Worm (Caenorhabditis elegans) whole organism, young adult: ENCODE data around the gene ceh-48.
A peak's percentile ranks its signal among the peaks of the same experiment; 100 is the strongest.

Experiments
- B0035.1 ChIP-seq: sonication (generic microtip); optimal IDR thresholded peaks from 2 replicates; lab custom pipeline; 2016; ENCODE audit warnings: missing genetic modification characterization, mild to moderate bottlenecking, missing compliant biosample characterization, missing genotype, missing genetic modification reagents
- B0336.3 ChIP-seq: fragments of 200-800 bp; sonication (Bioruptor generic); IDR thresholded peaks from 2 replicates; pipeline ENCODE4 v1.3.6; 2022; ENCODE audit warnings: missing genetic modification characterization, missing compliant biosample characterization
- C06A6.2 ChIP-seq: fragments of 200-800 bp; sonication (Bioruptor generic); conservative IDR thresholded peaks from 2 replicates; pipeline ENCODE4 v1.3.6; 2022; ENCODE audit warnings: missing genetic modification characterization, missing compliant biosample characterization
- D2030.7 ChIP-seq: fragments of 200-800 bp; sonication (Bioruptor generic); IDR thresholded peaks from 2 replicates; pipeline ENCODE4 v1.3.6; 2022; ENCODE audit warnings: missing genetic modification reagents, missing genetic modification characterization, missing compliant biosample characterization
- F22D6.2 ChIP-seq: sonication (generic microtip); optimal IDR thresholded peaks from 2 replicates; lab custom pipeline; 2016; ENCODE audit warnings: mild to moderate bottlenecking, missing genetic modification characterization, missing compliant biosample characterization
- F23B12.7 ChIP-seq: sonication (generic microtip); optimal IDR thresholded peaks from 2 replicates; lab custom pipeline; 2017; ENCODE audit warnings: missing genetic modification characterization, mild to moderate bottlenecking, missing compliant biosample characterization, antibody characterized with exemption, moderate library complexity; ENCODE audit not compliant: insufficient read depth
- F33H1.4 ChIP-seq: fragments of 200-800 bp; sonication (Bioruptor generic); IDR thresholded peaks from 2 replicates; pipeline ENCODE4 v1.3.6; 2022; ENCODE audit warnings: missing genetic modification reagents, missing genetic modification characterization, missing compliant biosample characterization
- F37B4.10 ChIP-seq: fragments of 200-800 bp; sonication (Bioruptor generic); IDR thresholded peaks from 2 replicates; pipeline ENCODE4 v1.3.6; 2022; ENCODE audit warnings: missing genetic modification characterization, missing compliant biosample characterization
- T26A5.8 ChIP-seq: sonication (generic microtip); optimal IDR thresholded peaks from 2 replicates; lab custom pipeline; 2016; ENCODE audit warnings: missing genetic modification characterization, missing compliant biosample characterization
- Y79H2A.3 ChIP-seq: fragments of 200-800 bp; sonication (Bioruptor generic); conservative IDR thresholded peaks from 2 replicates; pipeline ENCODE4 v1.3.6; 2022; ENCODE audit warnings: missing genetic modification reagents, missing genetic modification characterization, missing compliant biosample characterization
- ZK185.1 ChIP-seq: sonication (generic microtip); optimal IDR thresholded peaks from 2 replicates; lab custom pipeline; 2016; ENCODE audit warnings: mild to moderate bottlenecking, missing genetic modification characterization, missing compliant biosample characterization; ENCODE audit not compliant: poor library complexity, severe bottlenecking
- ama-1 ChIP-seq, 3 experiments: fragments of 150-350 bp in 1 of 3; sonication (generic microtip) in 2 of 3; optimal IDR thresholded peaks; 2 replicates each; lab custom pipeline; 2014 to 2018; ENCODE audit warnings: missing biosample characterization in 2 of 3, missing genetic modification characterization in 2 of 3, missing genetic modification reagents in 2 of 3
- aptf-2 ChIP-seq: fragments of 200-800 bp; sonication (Bioruptor generic); conservative IDR thresholded peaks from 2 replicates; pipeline ENCODE4 v1.3.6; 2022; ENCODE audit warnings: missing genetic modification reagents, missing genetic modification characterization, missing compliant biosample characterization
- atf-7 ChIP-seq: sonication (generic microtip); optimal IDR thresholded peaks from 2 replicates; lab custom pipeline; 2017; ENCODE audit warnings: mild to moderate bottlenecking, missing genetic modification characterization, missing compliant biosample characterization
- attf-5 ChIP-seq: fragments of 200-800 bp; sonication (Bioruptor generic); optimal IDR thresholded peaks from 2 replicates; lab custom pipeline; 2018; ENCODE audit warnings: mild to moderate bottlenecking, missing genetic modification characterization, missing compliant biosample characterization
- bed-2 ChIP-seq: fragments of 200-800 bp; sonication (Bioruptor generic); IDR thresholded peaks from 2 replicates; pipeline ENCODE4 v1.3.6; 2022; ENCODE audit warnings: missing genetic modification reagents, missing genetic modification characterization, missing compliant biosample characterization
- ccch-3 ChIP-seq: fragments of 200-800 bp; sonication (Bioruptor generic); optimal IDR thresholded peaks from 2 replicates; lab custom pipeline; 2018; ENCODE audit warnings: mild to moderate bottlenecking, missing genetic modification characterization, missing compliant biosample characterization
- ceh-40 ChIP-seq: fragments of 200-800 bp; sonication (Bioruptor generic); IDR thresholded peaks from 2 replicates; pipeline ENCODE4 v1.3.6; 2022; ENCODE audit warnings: missing genetic modification characterization, missing compliant biosample characterization
- ceh-58 ChIP-seq: fragments of 200-800 bp; sonication (Bioruptor generic); IDR thresholded peaks from 2 replicates; pipeline ENCODE4 v1.3.6; 2022; ENCODE audit warnings: missing genetic modification characterization, missing compliant biosample characterization
- chd-7 ChIP-seq: sonication (generic microtip); optimal IDR thresholded peaks from 2 replicates; lab custom pipeline; 2016; ENCODE audit warnings: mild to moderate bottlenecking, missing genetic modification characterization, moderate library complexity, missing compliant biosample characterization
- die-1 ChIP-seq: sonication (generic microtip); optimal IDR thresholded peaks from 2 replicates; lab custom pipeline; 2016; ENCODE audit warnings: missing genotype, mild to moderate bottlenecking, missing genetic modification characterization, missing compliant biosample characterization
- dox-1 ChIP-seq: fragments of 200-800 bp; sonication (Bioruptor generic); IDR thresholded peaks from 2 replicates; pipeline ENCODE4 v1.3.6; 2022; ENCODE audit warnings: missing genetic modification reagents, missing genetic modification characterization, missing compliant biosample characterization
- dpl-1 ChIP-seq: fragments of 150-350 bp; optimal IDR thresholded peaks from 2 replicates; lab custom pipeline; 2014; ENCODE audit warnings: missing biosample characterization, missing genetic modification reagents, missing genetic modification characterization
- efl-1 ChIP-seq: fragments of 150-350 bp; optimal IDR thresholded peaks from 2 replicates; lab custom pipeline; 2014; ENCODE audit warnings: missing biosample characterization, missing genetic modification reagents, missing genetic modification characterization
- egl-18 ChIP-seq: fragments of 200-800 bp; sonication (Bioruptor generic); IDR thresholded peaks from 2 replicates; pipeline ENCODE4 v1.3.6; 2022; ENCODE audit warnings: missing genetic modification reagents, missing genetic modification characterization, missing compliant biosample characterization
- egl-44 ChIP-seq: fragments of 200-800 bp; sonication (Bioruptor generic); IDR thresholded peaks from 2 replicates; pipeline ENCODE4 v1.3.6; 2022; ENCODE audit warnings: missing genetic modification reagents, missing genetic modification characterization, missing compliant biosample characterization
- ets-4 ChIP-seq: fragments of 200-800 bp; sonication (Bioruptor generic); optimal IDR thresholded peaks from 2 replicates; lab custom pipeline; 2018; ENCODE audit warnings: mild to moderate bottlenecking, missing genetic modification characterization, missing compliant biosample characterization
- fkh-3 ChIP-seq: sonication (generic microtip); optimal IDR thresholded peaks from 2 replicates; lab custom pipeline; 2016; ENCODE audit warnings: mild to moderate bottlenecking, missing genetic modification characterization, missing compliant biosample characterization
- gei-17 ChIP-seq: fragments of 200-800 bp; sonication (Bioruptor generic); optimal IDR thresholded peaks from 2 replicates; lab custom pipeline; 2018; ENCODE audit warnings: mild to moderate bottlenecking, missing genetic modification characterization, missing compliant biosample characterization
- hlh-26 ChIP-seq: fragments of 200-800 bp; sonication (Bioruptor generic); conservative IDR thresholded peaks from 2 replicates; pipeline ENCODE4 v1.3.6; 2022; ENCODE audit warnings: missing genetic modification reagents, missing genetic modification characterization, missing compliant biosample characterization
- lir-1 ChIP-seq: fragments of 200-800 bp; sonication (Bioruptor generic); conservative IDR thresholded peaks from 2 replicates; pipeline ENCODE4 v1.3.6; 2022; ENCODE audit warnings: missing genetic modification reagents, missing genetic modification characterization, missing compliant biosample characterization
- madf-6 ChIP-seq: fragments of 200-800 bp; sonication (Bioruptor generic); IDR thresholded peaks from 2 replicates; pipeline ENCODE4 v1.3.6; 2022; ENCODE audit warnings: missing genetic modification reagents, missing genetic modification characterization, missing compliant biosample characterization
- mcd-1 ChIP-seq: fragments of 200-800 bp; sonication (Bioruptor generic); IDR thresholded peaks from 2 replicates; pipeline ENCODE4 v1.3.6; 2022; ENCODE audit warnings: missing genetic modification reagents, missing genetic modification characterization, missing compliant biosample characterization
- mel-28 ChIP-seq: sonication (generic microtip); optimal IDR thresholded peaks from 2 replicates; lab custom pipeline; 2016; ENCODE audit warnings: borderline replicate concordance, mild to moderate bottlenecking, missing genetic modification characterization, missing compliant biosample characterization
- mes-4 ChIP-seq: sonication (generic microtip); optimal IDR thresholded peaks from 2 replicates; lab custom pipeline; 2016; ENCODE audit warnings: missing genotype, missing genetic modification characterization, missing compliant biosample characterization
- mxl-1 ChIP-seq: sonication (generic microtip); optimal IDR thresholded peaks from 2 replicates; lab custom pipeline; 2016; ENCODE audit warnings: missing genetic modification characterization, missing compliant biosample characterization
- nfya-2 ChIP-seq: fragments of 200-800 bp; sonication (Bioruptor generic); IDR thresholded peaks from 2 replicates; pipeline ENCODE4 v1.3.6; 2022; ENCODE audit warnings: missing genetic modification reagents, missing genetic modification characterization, missing compliant biosample characterization
- nfyb-1 ChIP-seq: fragments of 200-800 bp; sonication (Bioruptor generic); IDR thresholded peaks from 2 replicates; pipeline ENCODE4 v1.3.6; 2022; ENCODE audit warnings: missing genetic modification reagents, missing genetic modification characterization, missing compliant biosample characterization
- nhr-179 ChIP-seq: sonication (generic microtip); optimal IDR thresholded peaks from 2 replicates; lab custom pipeline; 2016; ENCODE audit warnings: mild to moderate bottlenecking, missing genetic modification characterization, missing compliant biosample characterization
- nhr-80 ChIP-seq: sonication (generic microtip); optimal IDR thresholded peaks from 2 replicates; lab custom pipeline; 2016; ENCODE audit warnings: missing genetic modification characterization, missing compliant biosample characterization
- rcor-1 ChIP-seq: fragments of 200-800 bp; sonication (Bioruptor generic); IDR thresholded peaks from 2 replicates; pipeline ENCODE4 v1.3.6; 2022; ENCODE audit warnings: missing genetic modification reagents, missing genetic modification characterization, missing compliant biosample characterization
- snpc-4 ChIP-seq, 5 experiments: fragments of 150-350 bp in 1 of 5; sonication (generic microtip) in 4 of 5; optimal IDR thresholded peaks; 2 replicates each; lab custom pipeline; 2014 to 2018; ENCODE audit warnings: missing genetic modification characterization in 5 of 5, missing biosample characterization in 3 of 5, antibody characterized with exemption in 2 of 5, mild to moderate bottlenecking in 2 of 5, missing compliant biosample characterization in 2 of 5, missing genotype in 2 of 5, moderate library complexity in 2 of 5, missing genetic modification reagents in 1 of 5
- sptf-2 ChIP-seq: fragments of 200-800 bp; sonication (Bioruptor generic); optimal IDR thresholded peaks from 2 replicates; lab custom pipeline; 2018; ENCODE audit warnings: mild to moderate bottlenecking, missing genetic modification characterization, missing compliant biosample characterization
- tbp1 ChIP-seq: fragments of 200-800 bp; sonication (Bioruptor generic); optimal IDR thresholded peaks from 2 replicates; lab custom pipeline; 2018; ENCODE audit warnings: mild to moderate bottlenecking, missing genetic modification characterization, missing compliant biosample characterization
- tbx-9 ChIP-seq: sonication (generic microtip); optimal IDR thresholded peaks from 2 replicates; lab custom pipeline; 2016; ENCODE audit warnings: borderline replicate concordance, missing genetic modification characterization, inconsistent platforms, missing compliant biosample characterization
- unc-130 ChIP-seq: sonication (generic microtip); optimal IDR thresholded peaks from 2 replicates; lab custom pipeline; 2016; ENCODE audit warnings: missing genetic modification reagents, missing genetic modification characterization, missing compliant biosample characterization
- ztf-3 ChIP-seq: fragments of 200-800 bp; sonication (Bioruptor generic); optimal IDR thresholded peaks from 2 replicates; lab custom pipeline; 2018; ENCODE audit warnings: mild to moderate bottlenecking, missing genetic modification characterization, missing compliant biosample characterization

The ceh-48 gene

ce11 chrIV:6790438-6791124 is 21.3 kb upstream of the ceh-48 start, which contains the start of the genes C17H12.2 and vha-8 (continued):
- peak; percentile 96 for TF ChIP-seq attf-5 (GFP tag; lab: Kevin White, UChicago)
- TF ChIP-seq Y79H2A.3 (GFP tag; lab: Robert Waterston, UW): no peak
- peak; percentile 41 for TF ChIP-seq efl-1 (GFP tag; lab: Kevin White, UChicago)
- peak; percentile 47 for TF ChIP-seq madf-6 (GFP tag; lab: Robert Waterston, UW)
- TF ChIP-seq snpc-4 (GFP tag; optimal IDR thresholded peaks at IDR 0.05; lab: Kevin White, UChicago): peak; percentile 45
- TF ChIP-seq snpc-4 (tag; optimal IDR thresholded peaks at IDR 0.05; lab: Kevin White, UChicago): peak; percentile 29 to 68 (median 56)
- peak; percentile 4 for TF ChIP-seq dpl-1
- TF ChIP-seq nfya-2 (GFP tag; lab: Robert Waterston, UW): no peak
- TF ChIP-seq chd-7: peak; percentile 46
- TF ChIP-seq gei-17 (GFP tag; lab: Kevin White, UChicago): peak; percentile 9
- TF ChIP-seq F37B4.10 (GFP tag; lab: Robert Waterston, UW): no peak
- TF ChIP-seq nhr-80 (tag; lab: Kevin White, UChicago): peak; percentile 94
- no peak for TF ChIP-seq egl-18 (GFP tag; lab: Robert Waterston, UW)
- no peak for TF ChIP-seq B0035.1 (tag; lab: Kevin White, UChicago)
- no peak for TF ChIP-seq tbx-9 (tag; lab: Kevin White, UChicago)
- TF ChIP-seq nfyb-1 (GFP tag; lab: Robert Waterston, UW): peak; percentile 73; the same call in 1 of the 2 replicates
- no peak for TF ChIP-seq bed-2 (GFP tag; lab: Robert Waterston, UW)
- peak; percentile 26 for TF ChIP-seq atf-7 (tag; lab: Kevin White, UChicago)
- TF ChIP-seq F23B12.7: peak; percentile 85
- TF ChIP-seq rcor-1 (GFP tag; lab: Robert Waterston, UW): 0 out of 2 replicates have a peak, but pooled peaks have one; percentile 46
- TF ChIP-seq mes-4 (tag; lab: Kevin White, UChicago): no peak
- no peak for TF ChIP-seq hlh-26 (GFP tag; lab: Robert Waterston, UW)
- TF ChIP-seq egl-44 (GFP tag; lab: Robert Waterston, UW): 0 out of 2 replicates have a peak, but pooled peaks have one; percentile 51
- no peak for TF ChIP-seq ceh-58 (GFP tag; lab: Robert Waterston, UW)
- TF ChIP-seq fkh-3 (tag; lab: Kevin White, UChicago): no peak
- TF ChIP-seq mxl-1: no peak
- TF ChIP-seq F33H1.4 (GFP tag; lab: Robert Waterston, UW): peak; percentile 90
- TF ChIP-seq F22D6.2 (tag; lab: Kevin White, UChicago): no peak
- peak; percentile 65 for TF ChIP-seq ZK185.1 (tag; lab: Kevin White, UChicago)
- TF ChIP-seq mcd-1: peak; percentile 98
- TF ChIP-seq unc-130: no peak
- peak; percentile 67 for TF ChIP-seq B0336.3 (GFP tag; lab: Robert Waterston, UW)
- TF ChIP-seq ccch-3: no peak
- peak; percentile 9 for TF ChIP-seq ets-4 (GFP tag; lab: Kevin White, UChicago)
- TF ChIP-seq D2030.7 (GFP tag; lab: Robert Waterston, UW): no peak
- no peak for TF ChIP-seq sptf-2
- TF ChIP-seq ama-1 (optimal IDR thresholded peaks at IDR 0.05; lab: Kevin White, UChicago): no peak
- no peak for TF ChIP-seq ama-1 (GFP tag; optimal IDR thresholded peaks at IDR 0.05; lab: Kevin White, UChicago)
- no peak for TF ChIP-seq ceh-40
- no peak for TF ChIP-seq T26A5.8 (tag; lab: Kevin White, UChicago)
- TF ChIP-seq tbp1 (GFP tag; lab: Kevin White, UChicago): peak; percentile 48
- no peak for TF ChIP-seq lir-1 (GFP tag; lab: Robert Waterston, UW)
- TF ChIP-seq aptf-2 (GFP tag; lab: Robert Waterston, UW): no peak; the same call in 1 of the 2 replicates
- TF ChIP-seq dox-1 (GFP tag; lab: Robert Waterston, UW): peak; percentile 78
- TF ChIP-seq mel-28 (tag; lab: Kevin White, UChicago): no peak
- TF ChIP-seq nhr-179 (tag; lab: Kevin White, UChicago): no peak
- 0 out of 2 replicates have a peak, but pooled peaks have one; percentile 28 for TF ChIP-seq C06A6.2 (GFP tag; lab: Robert Waterston, UW)
- no peak for TF ChIP-seq die-1 (tag; lab: Kevin White, UChicago)
- no peak for TF ChIP-seq ztf-3
